Fruit fly (Drosophila melanogaster) whole organism, embryonic: ENCODE data around the gene CG31275.
A peak's percentile ranks its signal among the peaks of the same experiment; 100 is the strongest.

Source experiments
- Abd-B ChIP-seq: fragments of 200-800 bp; sonication (Bioruptor generic); optimal IDR thresholded peaks from 2 replicates; lab custom pipeline; 2018; ENCODE audit warnings: missing biosample characterization, mild to moderate bottlenecking, missing genetic modification characterization, moderate library complexity
- Antp ChIP-seq: fragments of 200-800 bp; sonication (Bioruptor generic); optimal IDR thresholded peaks from 3 replicates; lab custom pipeline; 2016; ENCODE audit warnings: missing biosample characterization, missing genetic modification characterization
- Awh ChIP-seq: fragments of 200-800 bp; sonication (Bioruptor generic); IDR thresholded peaks from 2 replicates; pipeline ENCODE4, ENCODE4 v1.3.6; 2022; ENCODE audit warnings: missing biosample characterization, missing genetic modification characterization
- Blimp-1 ChIP-seq: fragments of 200-800 bp; sonication (Bioruptor generic); optimal IDR thresholded peaks from 3 replicates; lab custom pipeline; 2018; ENCODE audit warnings: missing biosample characterization, missing genetic modification characterization, mild to moderate bottlenecking, moderate library complexity, missing genetic modification reagents
- CG10267 ChIP-seq: fragments of 200-800 bp; sonication (Bioruptor generic); optimal IDR thresholded peaks from 2 replicates; lab custom pipeline; 2018; ENCODE audit warnings: missing biosample characterization, mild to moderate bottlenecking, missing genetic modification characterization, moderate library complexity
- CG10979 ChIP-seq: fragments of 200-800 bp; sonication (Bioruptor generic); optimal IDR thresholded peaks from 2 replicates; lab custom pipeline; 2018; ENCODE audit warnings: missing biosample characterization, mild to moderate bottlenecking, missing genetic modification characterization, moderate library complexity
- CG2129 ChIP-seq: fragments of 200-800 bp; sonication (Bioruptor generic); IDR thresholded peaks from 2 replicates; pipeline ENCODE4 v1.3.6; 2022; ENCODE audit warnings: missing biosample characterization, missing genetic modification characterization; ENCODE audit not compliant: partially characterized antibody
- CG2199 ChIP-seq: fragments of 200-800 bp; sonication (Bioruptor generic); IDR thresholded peaks from 3 replicates; pipeline ENCODE4 v1.3.6; 2022; ENCODE audit warnings: missing biosample characterization, missing genetic modification characterization
- CG3847 ChIP-seq: fragments of 200-800 bp; sonication (Bioruptor generic); IDR thresholded peaks from 2 replicates; pipeline ENCODE4 v1.3.6; 2022; ENCODE audit warnings: missing biosample characterization, missing genetic modification characterization
- CG4360 ChIP-seq: fragments of 200-800 bp; sonication (Bioruptor generic); IDR thresholded peaks from 2 replicates; pipeline ENCODE4 v1.3.6; 2022; ENCODE audit warnings: missing biosample characterization, missing genetic modification characterization
- CG6791 ChIP-seq: fragments of 200-800 bp; sonication (Bioruptor generic); IDR thresholded peaks from 3 replicates; pipeline ENCODE4 v1.3.6; 2022; ENCODE audit warnings: missing biosample characterization, missing genetic modification characterization; ENCODE audit not compliant: partially characterized antibody
- CG7987 ChIP-seq: fragments of 200-800 bp; sonication (Bioruptor generic); optimal IDR thresholded peaks from 2 replicates; lab custom pipeline; 2018; ENCODE audit warnings: missing biosample characterization, mild to moderate bottlenecking, missing genetic modification characterization, moderate library complexity
- CG8089 ChIP-seq: fragments of 200-800 bp; sonication (Bioruptor generic); optimal IDR thresholded peaks from 3 replicates; lab custom pipeline; 2016; ENCODE audit warnings: missing biosample characterization, missing genetic modification characterization
- CHES-1-like ChIP-seq: fragments of 200-800 bp; sonication (Bioruptor generic); optimal IDR thresholded peaks from 2 replicates; lab custom pipeline; 2016; ENCODE audit warnings: missing biosample characterization, missing genetic modification characterization
- Chrac-16 ChIP-seq: fragments of 200-800 bp; sonication (Bioruptor generic); optimal IDR thresholded peaks from 3 replicates; lab custom pipeline; 2016; ENCODE audit warnings: missing biosample characterization, missing genetic modification characterization
- D19B ChIP-seq: fragments of 200-800 bp; sonication (Bioruptor generic); optimal IDR thresholded peaks from 2 replicates; lab custom pipeline; 2017; ENCODE audit warnings: missing biosample characterization, mild to moderate bottlenecking, missing genetic modification characterization
- Dad ChIP-seq: fragments of 200-800 bp; sonication (Bioruptor generic); optimal IDR thresholded peaks from 3 replicates; lab custom pipeline; 2016; ENCODE audit warnings: missing biosample characterization, missing genetic modification characterization
- Dek ChIP-seq: fragments of 200-800 bp; sonication (Bioruptor generic); optimal IDR thresholded peaks from 3 replicates; lab custom pipeline; 2019; ENCODE audit warnings: missing biosample characterization, mild to moderate bottlenecking, missing genetic modification characterization, moderate library complexity
- Dll ChIP-seq: fragments of 200-800 bp; sonication (Bioruptor generic); IDR thresholded peaks from 4 replicates; pipeline ENCODE4 v1.3.6; 2022; ENCODE audit warnings: missing biosample characterization, missing genetic modification characterization; ENCODE audit not compliant: partially characterized antibody
- E2f1 ChIP-seq: fragments of 200-800 bp; sonication (Bioruptor generic); IDR thresholded peaks from 2 replicates; pipeline ENCODE4 v1.3.6; 2022; ENCODE audit warnings: missing biosample characterization, missing genetic modification characterization
- Hmr ChIP-seq: fragments of 200-800 bp; sonication (Bioruptor generic); optimal IDR thresholded peaks from 3 replicates; lab custom pipeline; 2017; ENCODE audit warnings: mild to moderate bottlenecking, missing biosample characterization, missing genetic modification reagents, missing genetic modification characterization
- Med ChIP-seq: fragments of 200-800 bp; sonication (Bioruptor generic); peaks from one replicate; lab custom pipeline; 2016; ENCODE audit warnings: missing biosample characterization, missing genetic modification characterization, mild to moderate bottlenecking, inconsistent platforms, moderate library complexity
- PHDP ChIP-seq: fragments of 200-800 bp; sonication (Bioruptor generic); optimal IDR thresholded peaks from 3 replicates; lab custom pipeline; 2018; ENCODE audit warnings: missing biosample characterization, mild to moderate bottlenecking, missing genetic modification characterization, moderate library complexity
- Vsx1 ChIP-seq: fragments of 200-800 bp; sonication (Bioruptor generic); optimal IDR thresholded peaks from 2 replicates; lab custom pipeline; 2017; ENCODE audit warnings: missing biosample characterization, mild to moderate bottlenecking, missing genetic modification characterization, missing genetic modification reagents
- ab ChIP-seq: fragments of 200-800 bp; sonication (Bioruptor generic); optimal IDR thresholded peaks from 2 replicates; lab custom pipeline; 2016; ENCODE audit warnings: missing biosample characterization, missing genetic modification characterization
- abd-A ChIP-seq: fragments of 200-800 bp; sonication (Bioruptor generic); optimal IDR thresholded peaks from 3 replicates; lab custom pipeline; 2019; ENCODE audit warnings: missing biosample characterization, mild to moderate bottlenecking, missing genetic modification characterization, moderate library complexity
- amos ChIP-seq: fragments of 200-800 bp; sonication (Bioruptor generic); IDR thresholded peaks from 2 replicates; pipeline ENCODE4 v1.3.6; 2022; ENCODE audit warnings: missing biosample characterization, missing genetic modification characterization; ENCODE audit not compliant: partially characterized antibody
- cad ChIP-seq: fragments of >200 bp; optimal IDR thresholded peaks from 2 replicates; lab custom pipeline; 2017; ENCODE audit warnings: missing biosample characterization, missing genetic modification characterization
- crol ChIP-seq: fragments of 200-800 bp; sonication (Bioruptor generic); IDR thresholded peaks from 2 replicates; pipeline ENCODE4 v1.3.6; 2022; ENCODE audit warnings: missing biosample characterization, missing genetic modification characterization
- disco-r ChIP-seq: fragments of 200-800 bp; sonication (Bioruptor generic); optimal IDR thresholded peaks from 2 replicates; lab custom pipeline; 2016; ENCODE audit warnings: missing biosample characterization, missing genetic modification characterization
- fd64A ChIP-seq: fragments of 200-800 bp; sonication (Bioruptor generic); optimal IDR thresholded peaks from 3 replicates; lab custom pipeline; 2018; ENCODE audit warnings: missing biosample characterization, mild to moderate bottlenecking, missing genetic modification characterization
- kni ChIP-seq: fragments of 200-800 bp; sonication (Bioruptor generic); optimal IDR thresholded peaks from 3 replicates; lab custom pipeline; 2017; ENCODE audit warnings: mild to moderate bottlenecking, missing biosample characterization, missing genetic modification reagents, missing genetic modification characterization
- lab ChIP-seq: fragments of 200-800 bp; sonication (Bioruptor generic); optimal IDR thresholded peaks from 3 replicates; lab custom pipeline; 2017; ENCODE audit warnings: missing biosample characterization, missing genetic modification characterization, mild to moderate bottlenecking, moderate library complexity, missing genetic modification reagents
- mld ChIP-seq: fragments of 200-800 bp; sonication (Bioruptor generic); IDR thresholded peaks from 3 replicates; pipeline ENCODE4 v1.3.6; 2022; ENCODE audit warnings: missing biosample characterization, missing genetic modification characterization; ENCODE audit not compliant: partially characterized antibody
- p53 ChIP-seq: fragments of 200-800 bp; sonication (Bioruptor generic); optimal IDR thresholded peaks from 2 replicates; lab custom pipeline; 2016; ENCODE audit warnings: missing biosample characterization, missing genetic modification characterization
- ranshi ChIP-seq: fragments of 200-800 bp; sonication (Bioruptor generic); IDR thresholded peaks from 2 replicates; pipeline ENCODE4 v1.3.6; 2022; ENCODE audit warnings: missing biosample characterization, missing genetic modification characterization
- sug ChIP-seq: fragments of 200-800 bp; optimal IDR thresholded peaks from 2 replicates; lab custom pipeline; 2019; ENCODE audit warnings: missing biosample characterization, mild to moderate bottlenecking, missing genetic modification characterization, moderate library complexity
- tll ChIP-seq, 2 experiments: fragments of 200-800 bp in 1 of 2; fragments of >200 bp in 1 of 2; sonication (Bioruptor generic) in 1 of 2; optimal IDR thresholded peaks; 2 replicates each; lab custom pipeline; 2017 to 2019; ENCODE audit warnings: missing biosample characterization in 2 of 2, missing genetic modification characterization in 2 of 2, mild to moderate bottlenecking in 1 of 2, moderate library complexity in 1 of 2
- toy ChIP-seq: fragments of 200-800 bp; sonication (Bioruptor generic); IDR thresholded peaks from 2 replicates; pipeline ENCODE4 v1.3.6; 2022; ENCODE audit warnings: missing biosample characterization, missing genetic modification characterization
- twi ChIP-seq: fragments of 200-800 bp; optimal IDR thresholded peaks from 2 replicates; lab custom pipeline; 2019; ENCODE audit warnings: missing biosample characterization, mild to moderate bottlenecking, missing genetic modification characterization, moderate library complexity
- yki ChIP-seq: fragments of >200 bp; optimal IDR thresholded peaks from 3 replicates; lab custom pipeline; 2018
- zen ChIP-seq: fragments of 200-800 bp; sonication (Bioruptor generic); optimal IDR thresholded peaks from 3 replicates; lab custom pipeline; 2018; ENCODE audit warnings: missing biosample characterization, mild to moderate bottlenecking, missing genetic modification characterization, moderate library complexity

CG31275 gene

dm6 chr3R:16771572-16772425 lies 20.7 kb upstream of the CG31275 start (continued):
- TF ChIP-seq Vsx1 (GFP tag; lab: Kevin White, UChicago) (peak; percentile 34), Dad (GFP tag; lab: Kevin White, UChicago) (no peak), twi (tag; lab: Kevin White, UChicago) (peak; percentile 27), ab (GFP tag; lab: Kevin White, UChicago) (no peak), CG4360 (GFP tag; lab: Robert Waterston, UW) (0 out of 2 replicates have a peak, but pooled peaks have one; percentile 42), CG10979 (tag; lab: Kevin White, UChicago) (peak; percentile 84)
- TF ChIP-seq, all 482 proteins: peak for 148

- TF ChIP-seq CG8089 (GFP tag; lab: Kevin White, UChicago) = no peak
- TF ChIP-seq PHDP (tag; lab: Kevin White, UChicago) = no peak
- no peak for TF ChIP-seq CG2129 (GFP tag; lab: Robert Waterston, UW)
- TF ChIP-seq kni (GFP tag; lab: Kevin White, UChicago) = peak; percentile 25
- peak; percentile 66 for TF ChIP-seq Blimp-1
- no peak for TF ChIP-seq amos (GFP tag; lab: Robert Waterston, UW)
- no peak for TF ChIP-seq Awh (GFP tag; lab: Robert Waterston, UW)
- TF ChIP-seq cad (GFP tag; lab: Kevin White, UChicago) = peak; percentile 92
- no peak for TF ChIP-seq ranshi (GFP tag; lab: Robert Waterston, UW)
- TF ChIP-seq p53 = no peak
- TF ChIP-seq crol (GFP tag; lab: Robert Waterston, UW) = no peak
- peak; percentile 5 for TF ChIP-seq twi (tag; lab: Kevin White, UChicago)
- peak in 1 of 2 experiments; percentile 42 for TF ChIP-seq tll (GFP tag; optimal IDR thresholded peaks at IDR 0.05; lab: Kevin White, UChicago)
- TF ChIP-seq Abd-B (GFP tag; lab: Kevin White, UChicago) = peak; percentile 80
- no peak for TF ChIP-seq lab
- TF ChIP-seq toy (GFP tag; lab: Robert Waterston, UW) = no peak
- no peak for TF ChIP-seq mld (GFP tag; lab: Robert Waterston, UW)
- TF ChIP-seq CG6791 = no peak
- no peak for TF ChIP-seq E2f1
- TF ChIP-seq CG7987 = no peak
- no peak for TF ChIP-seq fd64A
- no peak for TF ChIP-seq sug (tag; lab: Kevin White, UChicago)
- no peak for TF ChIP-seq CG10267 (tag; lab: Kevin White, UChicago)
- TF ChIP-seq Antp (GFP tag; lab: Kevin White, UChicago) = no peak
- no peak for TF ChIP-seq CG3847 (GFP tag; lab: Robert Waterston, UW)
- TF ChIP-seq Chrac-16 (GFP tag; lab: Kevin White, UChicago) = no peak
- TF ChIP-seq Hmr (GFP tag; lab: Kevin White, UChicago) = no peak
- TF ChIP-seq abd-A (tag; lab: Kevin White, UChicago) = peak; percentile 100
- peak; percentile 44 for TF ChIP-seq zen (tag; lab: Kevin White, UChicago)
- no peak for TF ChIP-seq D19B (GFP tag; lab: Kevin White, UChicago)
- no peak for TF ChIP-seq CHES-1-like (GFP tag; lab: Kevin White, UChicago)
- no peak for TF ChIP-seq yki (lab: Kevin White, UChicago)
- 0 out of 3 replicates have a peak, but pooled peaks have one; percentile 26 for TF ChIP-seq CG2199 (GFP tag; lab: Robert Waterston, UW)
- TF ChIP-seq Dll (GFP tag; lab: Robert Waterston, UW) = no peak
- no peak for TF ChIP-seq disco-r (GFP tag; lab: Kevin White, UChicago)
- no peak for TF ChIP-seq Dek (tag; lab: Kevin White, UChicago)
- TF ChIP-seq Med (GFP tag; lab: Kevin White, UChicago) = peak; percentile 5
- TF ChIP-seq, all 482 proteins: peak for 10
These were observed 19.7 kb upstream of the CG31275 start for dm6 chr3R:16770653-16771377.
